Fruit fly (Drosophila melanogaster): ENCODE data around the gene CG7768.

CG7768 gene

dm6 chr3L:14229481-14229880 lies 11.5 kb downstream of the CG7768 start:
- TF ChIP-seq CG7372 (GFP tag; IDR thresholded peaks at IDR 0.05) (peak; percentile 65), eve (GFP tag; optimal IDR thresholded peaks at IDR 0.05) (peak in 1 of 2 experiments; percentile 33), Optix (GFP tag; IDR thresholded peaks at IDR 0.05) (no peak), rib (GFP tag; IDR thresholded peaks at IDR 0.05) (0 out of 2 replicates have a peak, but pooled peaks have one; percentile 23), Drgx (GFP tag; IDR thresholded peaks at IDR 0.05) (peak; percentile 64), row (GFP tag; IDR thresholded peaks at IDR 0.05) (peak; percentile 16; the same call in 1 of the 3 replicates), Med (GFP tag) (peak; percentile 63), CG34376 (GFP tag; optimal IDR thresholded peaks at IDR 0.05) (no peak), CG12769 (tag; optimal IDR thresholded peaks at IDR 0.05) (peak; percentile 4)

- TF ChIP-seq twi (tag; optimal IDR thresholded peaks at IDR 0.05) (no peak), Med (GFP tag) (peak; percentile 38), Pdp1 (GFP tag; optimal IDR thresholded peaks at IDR 0.05) (peak in 1 of 2 experiments; percentile 62)
These were observed 15.2 kb downstream of the CG7768 start, which contains the start of gene CG7924 for dm6 chr3L:14233169-14233568. Gene CG7924 (plus strand): TSS chr3L:14233469.

- TF ChIP-seq prd (optimal IDR thresholded peaks at IDR 0.05) (no peak), prd (GFP tag; IDR thresholded peaks at IDR 0.05) (no peak), CG12769 (tag; optimal IDR thresholded peaks at IDR 0.05) (no peak), hkb (optimal IDR thresholded peaks at IDR 0.05) (no peak), hkb (GFP tag; IDR thresholded peaks at IDR 0.05) (0 out of 2 replicates have a peak, but pooled peaks have one; percentile 12), Stat92E (GFP tag; optimal IDR thresholded peaks at IDR 0.05) (no peak), Dbx (GFP tag; IDR thresholded peaks at IDR 0.05) (no peak), seq (GFP tag; IDR thresholded peaks at IDR 0.05) (peak; percentile 11; the same call in 1 of the 2 replicates), CG12744 (GFP tag; optimal IDR thresholded peaks at IDR 0.05) (peak; percentile 60), Pdp1 (GFP tag; optimal IDR thresholded peaks at IDR 0.05) (peak in 1 of 2 experiments; percentile 12), cato (GFP tag; optimal IDR thresholded peaks at IDR 0.05; ENCODE audit: borderline replicate concordance) (no peak), E2f2 (GFP tag; IDR thresholded peaks at IDR 0.05) (0 out of 2 replicates have a peak, but pooled peaks have one; percentile 5), CG15601 (tag; optimal IDR thresholded peaks at IDR 0.05) (peak; percentile 46), Meics (GFP tag; optimal IDR thresholded peaks at IDR 0.05) (no peak), ATbp (GFP tag; optimal IDR thresholded peaks at IDR 0.05) (no peak), mam (GFP tag; optimal IDR thresholded peaks at IDR 0.05) (no peak), CG2199 (GFP tag; IDR thresholded peaks at IDR 0.05) (0 out of 3 replicates have a peak, but pooled peaks have one; percentile 48), Antp (GFP tag; optimal IDR thresholded peaks at IDR 0.05) (no peak), Dref (GFP tag; IDR thresholded peaks at IDR 0.05) (no peak), CG17802 (tag; optimal IDR thresholded peaks at IDR 0.05) (no peak), vvl (GFP tag; IDR thresholded peaks at IDR 0.05) (peak; percentile 93), CG11398 (GFP tag; optimal IDR thresholded peaks at IDR 0.05) (no peak), CG31365 (tag; optimal IDR thresholded peaks at IDR 0.05) (no peak), cas (GFP tag; IDR thresholded peaks at IDR 0.05) (no peak), CG8388 (GFP tag; optimal IDR thresholded peaks at IDR 0.05) (no peak), onecut (GFP tag; IDR thresholded peaks at IDR 0.05) (no peak), CG13424 (tag; optimal IDR thresholded peaks at IDR 0.05) (no peak), Med (GFP tag) (peak; percentile 67), Hmx (GFP tag; optimal IDR thresholded peaks at IDR 0.05) (no peak), schlank (tag; optimal IDR thresholded peaks at IDR 0.05) (no peak), CG7839 (tag; optimal IDR thresholded peaks at IDR 0.05) (no peak), gem (tag; optimal IDR thresholded peaks at IDR 0.05) (peak; percentile 5), ap (GFP tag; IDR thresholded peaks at IDR 0.05) (no peak), PHDP (tag; optimal IDR thresholded peaks at IDR 0.05) (peak; percentile 10), btn (GFP tag; optimal IDR thresholded peaks at IDR 0.05) (no peak), CG33213 (GFP tag; optimal IDR thresholded peaks at IDR 0.05) (peak; percentile 9), hbn (GFP tag; IDR thresholded peaks at IDR 0.05; ENCODE audit: partially characterized antibody) (no peak), CTCF (GFP tag; optimal IDR thresholded peaks at IDR 0.05) (peak; percentile 95), az2 (GFP tag; optimal IDR thresholded peaks at IDR 0.05) (no peak), CG12071 (GFP tag; optimal IDR thresholded peaks at IDR 0.05) (no peak)
These were observed 17.8 kb downstream of the CG7768 start, which contains the start of gene CG34244 for dm6 chr3L:14235820-14236219. Gene CG34244 (minus strand): TSS chr3L:14235941.

Data from whole organism, embryonic.